Worm (Caenorhabditis elegans) whole organism, midembryonic: Measurements from ENCODE around the gene Y53C12B.7.
A peak's percentile ranks its signal among the peaks of the same experiment; 100 is the strongest.

Experiments used
- T22C8.4 ChIP-seq: fragments of 200-800 bp; sonication (Bioruptor generic); IDR thresholded peaks from 2 replicates; pipeline ENCODE4 v1.3.6; 2022; ENCODE audit warnings: missing genetic modification characterization, missing compliant biosample characterization
- cog-1 ChIP-seq: sonication (generic microtip); optimal IDR thresholded peaks from 2 replicates; lab custom pipeline; 2016; ENCODE audit warnings: missing genetic modification characterization, missing compliant biosample characterization
- flt-1 ChIP-seq: fragments of 200-800 bp; sonication (Bioruptor generic); IDR thresholded peaks from 2 replicates; pipeline ENCODE4 v1.3.6; 2022; ENCODE audit warnings: missing genetic modification characterization, missing compliant biosample characterization
- klf-2 ChIP-seq: fragments of 200-800 bp; sonication (Bioruptor generic); conservative IDR thresholded peaks from 2 replicates; pipeline ENCODE4 v1.3.6; 2022; ENCODE audit warnings: missing genetic modification reagents, missing genetic modification characterization, missing compliant biosample characterization
- med-1 ChIP-seq: sonication (generic microtip); optimal IDR thresholded peaks from 2 replicates; lab custom pipeline; 2017; ENCODE audit warnings: missing genetic modification characterization, mild to moderate bottlenecking, missing compliant biosample characterization, antibody characterized with exemption, missing genetic modification reagents; ENCODE audit not compliant: insufficient read depth
- ref-1 ChIP-seq: fragments of 200-800 bp; sonication (Bioruptor generic); conservative IDR thresholded peaks from 2 replicates; pipeline ENCODE4 v1.3.6; 2022; ENCODE audit warnings: missing genetic modification reagents, missing genetic modification characterization, missing compliant biosample characterization
- tab-1 ChIP-seq: fragments of 200-800 bp; sonication (Bioruptor generic); IDR thresholded peaks from 2 replicates; pipeline ENCODE4 v1.3.6; 2022; ENCODE audit warnings: missing genetic modification characterization, missing compliant biosample characterization
- ztf-23 ChIP-seq: fragments of 200-800 bp; sonication (Bioruptor generic); IDR thresholded peaks from 2 replicates; pipeline ENCODE4 v1.3.6; 2022; ENCODE audit warnings: missing genetic modification reagents, missing genetic modification characterization, missing compliant biosample characterization
- ztf-29 ChIP-seq: fragments of 200-800 bp; sonication (Bioruptor generic); IDR thresholded peaks from 2 replicates; pipeline ENCODE4 v1.3.6; 2022; ENCODE audit warnings: missing genetic modification reagents, missing genetic modification characterization, missing compliant biosample characterization

DNA sequence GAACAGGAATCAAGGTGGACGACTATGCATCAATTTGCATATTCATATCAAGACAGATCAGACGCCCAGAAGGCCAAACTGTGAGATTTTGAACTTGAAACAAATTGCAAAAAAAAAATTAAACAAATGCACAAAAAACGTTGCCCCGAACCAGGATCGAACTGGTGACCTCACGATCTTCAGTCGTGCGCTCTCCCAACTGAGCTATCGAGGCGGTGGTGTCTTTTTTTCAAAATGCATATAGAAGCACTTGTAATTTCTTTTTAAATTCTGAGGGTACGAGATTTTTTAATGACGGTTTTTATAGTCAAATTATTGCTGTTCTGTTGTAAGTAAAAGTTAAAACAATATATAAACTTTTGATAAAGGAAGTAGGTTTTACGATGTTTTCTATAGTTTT is 39.9 kb downstream of the Y53C12B.7 start:
- TF ChIP-seq tab-1 (GFP tag; lab: Robert Waterston, UW) (peak; percentile 34; the same call in 1 of the 2 replicates), flt-1 (GFP tag; lab: Robert Waterston, UW) (no peak), T22C8.4 (no peak), med-1 (GFP tag; lab: Kevin White, UChicago) (no peak), klf-2 (GFP tag; lab: Robert Waterston, UW) (no peak), cog-1 (no peak), ref-1 (no peak), ztf-29 (GFP tag; lab: Robert Waterston, UW) (no peak), ztf-23 (no peak)
